Worm (Caenorhabditis elegans) whole organism, L1 larva: Measurements from ENCODE around the gene mltn-3.
A peak's percentile ranks its signal among the peaks of the same experiment; 100 is the strongest.

Experiments used
- C04F5.9 ChIP-seq: sonication (generic microtip); optimal IDR thresholded peaks from 2 replicates; lab custom pipeline; 2016; ENCODE audit warnings: missing genetic modification characterization, missing compliant biosample characterization
- ceh-88 ChIP-seq: fragments of 200-800 bp; sonication (Bioruptor generic); IDR thresholded peaks from 2 replicates; pipeline ENCODE4 v1.3.6; 2022; ENCODE audit warnings: missing genetic modification characterization, missing compliant biosample characterization
- dpl-1 ChIP-seq, 3 experiments: fragments of 150-350 bp in 2 of 3; sonication (generic microtip) in 1 of 3; optimal IDR thresholded peaks; 2 replicates each; lab custom pipeline; 2014 to 2017; ENCODE audit warnings: missing biosample characterization in 3 of 3, missing genetic modification characterization in 3 of 3, missing genetic modification reagents in 3 of 3
- dsc-1 ChIP-seq: sonication (generic microtip); optimal IDR thresholded peaks from 2 replicates; lab custom pipeline; 2016; ENCODE audit warnings: mild to moderate bottlenecking, missing genetic modification characterization, missing compliant biosample characterization
- efl-1 ChIP-seq, 4 experiments: fragments of 150-350 bp; optimal IDR thresholded peaks in 3 of 4; peaks in 1 of 4; 1 replicate in 1 of 4; 2 replicates in 3 of 4; lab custom pipeline; 2014; ENCODE audit warnings: missing biosample characterization in 2 of 4, missing genetic modification characterization in 2 of 4, missing genetic modification reagents in 2 of 4
- egl-13 ChIP-seq: sonication (generic microtip); optimal IDR thresholded peaks from 2 replicates; lab custom pipeline; 2016; ENCODE audit warnings: missing genotype, missing genetic modification reagents, missing genetic modification characterization, missing compliant biosample characterization
- elt-2 ChIP-seq: sonication (generic microtip); optimal IDR thresholded peaks from 2 replicates; lab custom pipeline; 2016; ENCODE audit warnings: missing genetic modification characterization, mild to moderate bottlenecking, inconsistent platforms, missing compliant biosample characterization, missing genetic modification reagents
- elt-3 ChIP-seq, 6 experiments: fragments of 150-350 bp in 1 of 6; sonication (generic microtip); optimal IDR thresholded peaks; 2 replicates each; lab custom pipeline; 2017 to 2018; ENCODE audit warnings: missing biosample characterization in 6 of 6, missing genetic modification characterization in 6 of 6, inconsistent platforms in 1 of 6
- fos-1 ChIP-seq: fragments of 150-350 bp; optimal IDR thresholded peaks from 2 replicates; lab custom pipeline; 2014; ENCODE audit warnings: missing biosample characterization, missing genetic modification characterization
- hlh-4 ChIP-seq: sonication (generic microtip); optimal IDR thresholded peaks from 2 replicates; lab custom pipeline; 2016; ENCODE audit warnings: mild to moderate bottlenecking, missing genetic modification characterization, missing compliant biosample characterization
- hpl-2 ChIP-seq: fragments of 150-350 bp; optimal IDR thresholded peaks from 2 replicates; lab custom pipeline; 2014; ENCODE audit warnings: missing biosample characterization, missing genetic modification reagents, missing genetic modification characterization
- irx-1 ChIP-seq: sonication (generic microtip); optimal IDR thresholded peaks from 2 replicates; lab custom pipeline; 2016; ENCODE audit warnings: missing genetic modification characterization, missing compliant biosample characterization
- isw-1 ChIP-seq: fragments of 200-800 bp; sonication (Bioruptor generic); IDR thresholded peaks from 2 replicates; pipeline ENCODE4 v1.3.6; 2022; ENCODE audit warnings: missing genetic modification characterization, missing compliant biosample characterization
- lin-14 ChIP-seq: fragments of 200-800 bp; sonication (Bioruptor generic); optimal IDR thresholded peaks from 2 replicates; lab custom pipeline; 2018; ENCODE audit warnings: mild to moderate bottlenecking, missing genetic modification characterization, moderate library complexity, missing compliant biosample characterization
- lin-35 ChIP-seq, 2 experiments: fragments of 150-350 bp; optimal IDR thresholded peaks; 2 replicates each; lab custom pipeline; 2014; ENCODE audit warnings: missing biosample characterization in 2 of 2, missing genetic modification characterization in 2 of 2, missing genetic modification reagents in 2 of 2
- lin-39 ChIP-seq: fragments of 150-350 bp; optimal IDR thresholded peaks from 2 replicates; lab custom pipeline; 2014; ENCODE audit warnings: missing biosample characterization, missing genetic modification reagents, missing genetic modification characterization
- lir-3 ChIP-seq: sonication (generic microtip); optimal IDR thresholded peaks from 2 replicates; lab custom pipeline; 2016; ENCODE audit warnings: mild to moderate bottlenecking, missing genetic modification characterization, moderate library complexity, missing compliant biosample characterization; ENCODE audit not compliant: poor library complexity
- lsy-2 ChIP-seq, 2 experiments: fragments of 150-350 bp; optimal IDR thresholded peaks; 2 replicates each; lab custom pipeline; 2014; ENCODE audit warnings: missing biosample characterization in 2 of 2, missing genetic modification characterization in 2 of 2
- nhr-11 ChIP-seq: fragments of 150-350 bp; optimal IDR thresholded peaks from 2 replicates; lab custom pipeline; 2014; ENCODE audit warnings: missing biosample characterization, missing genetic modification characterization
- nhr-20 ChIP-seq: sonication (generic microtip); optimal IDR thresholded peaks from 2 replicates; lab custom pipeline; 2016; ENCODE audit warnings: mild to moderate bottlenecking, missing genetic modification characterization, missing compliant biosample characterization
- nhr-237 ChIP-seq: fragments of 150-350 bp; optimal IDR thresholded peaks from 2 replicates; lab custom pipeline; 2014; ENCODE audit warnings: missing biosample characterization, missing genetic modification characterization
- nhr-71 ChIP-seq: sonication (generic microtip); optimal IDR thresholded peaks from 2 replicates; lab custom pipeline; 2016; ENCODE audit warnings: mild to moderate bottlenecking, missing genetic modification characterization, moderate library complexity, missing compliant biosample characterization
- nhr-77 ChIP-seq: fragments of 150-350 bp; optimal IDR thresholded peaks from 2 replicates; lab custom pipeline; 2014; ENCODE audit warnings: missing biosample characterization, missing genetic modification characterization
- nhr-84 ChIP-seq: sonication (generic microtip); optimal IDR thresholded peaks from 2 replicates; lab custom pipeline; 2017; ENCODE audit warnings: missing biosample characterization, missing genetic modification characterization
- nhr-85 ChIP-seq: sonication (generic microtip); peaks from one replicate; lab custom pipeline; 2016; ENCODE audit warnings: missing genetic modification characterization, inconsistent platforms, missing compliant biosample characterization
- pax-3 ChIP-seq: fragments of 200-800 bp; sonication (Bioruptor generic); optimal IDR thresholded peaks from 2 replicates; lab custom pipeline; 2018; ENCODE audit warnings: mild to moderate bottlenecking, missing genetic modification characterization, moderate library complexity, missing compliant biosample characterization
- rnt-1 ChIP-seq: sonication (generic microtip); optimal IDR thresholded peaks from 2 replicates; lab custom pipeline; 2016; ENCODE audit warnings: mild to moderate bottlenecking, missing genetic modification characterization, moderate library complexity, missing compliant biosample characterization
- skn-1 ChIP-seq: fragments of 150-350 bp; optimal IDR thresholded peaks from 2 replicates; lab custom pipeline; 2014; ENCODE audit warnings: missing biosample characterization, missing genetic modification characterization
- snpc-4 ChIP-seq: fragments of 150-350 bp; optimal IDR thresholded peaks from 2 replicates; lab custom pipeline; 2014; ENCODE audit warnings: missing biosample characterization, missing genetic modification characterization
- snu-23 ChIP-seq: sonication (generic microtip); optimal IDR thresholded peaks from 2 replicates; lab custom pipeline; 2016; ENCODE audit warnings: missing genetic modification characterization, missing compliant biosample characterization
- sptf-1 ChIP-seq: fragments of 150-350 bp; optimal IDR thresholded peaks from 2 replicates; lab custom pipeline; 2014; ENCODE audit warnings: missing biosample characterization, missing genetic modification characterization
- unc-130 ChIP-seq: fragments of 150-350 bp; optimal IDR thresholded peaks from 2 replicates; lab custom pipeline; 2017; ENCODE audit warnings: missing biosample characterization, missing genetic modification characterization, inconsistent platforms
- unc-86 ChIP-seq: sonication (generic microtip); optimal IDR thresholded peaks from 2 replicates; lab custom pipeline; 2016; ENCODE audit warnings: missing genetic modification characterization, missing compliant biosample characterization
- unc-98 ChIP-seq: fragments of 200-800 bp; sonication (Bioruptor generic); IDR thresholded peaks from 2 replicates; pipeline ENCODE4 v1.3.6; 2022; ENCODE audit warnings: missing genetic modification characterization, missing compliant biosample characterization
- vab-15 ChIP-seq: sonication (generic microtip); optimal IDR thresholded peaks from 2 replicates; lab custom pipeline; 2017; ENCODE audit warnings: missing genotype, mild to moderate bottlenecking, missing genetic modification characterization, missing compliant biosample characterization
- xbp-1 ChIP-seq: sonication (generic microtip); optimal IDR thresholded peaks from 2 replicates; lab custom pipeline; 2016; ENCODE audit warnings: missing genetic modification characterization, missing compliant biosample characterization
- zag-1 ChIP-seq: fragments of 150-350 bp; optimal IDR thresholded peaks from 2 replicates; lab custom pipeline; 2014; ENCODE audit warnings: missing biosample characterization, missing genetic modification characterization
- ztf-4 ChIP-seq: fragments of 150-350 bp; optimal IDR thresholded peaks from 2 replicates; lab custom pipeline; 2014; ENCODE audit warnings: missing biosample characterization, missing genetic modification characterization

Gene mltn-3

ce11 chrII:13954979-13955378 lies 38.8 kb downstream of the mltn-3 start (continued):
- TF ChIP-seq hlh-4 (tag; lab: Kevin White, UChicago): no peak

- no peak for TF ChIP-seq efl-1 (optimal IDR thresholded peaks at IDR 0.05; lab: Kevin White, UChicago)
- peak in 1 of 2 experiments; percentile 67 for TF ChIP-seq efl-1 (GFP tag; optimal IDR thresholded peaks at IDR 0.05 in 1 of 2; lab: Kevin White, UChicago)
- peak in 1 of 2 experiments; percentile 25 for TF ChIP-seq lsy-2 (tag; optimal IDR thresholded peaks at IDR 0.05; lab: Kevin White, UChicago)
- TF ChIP-seq fos-1 (tag; lab: Kevin White, UChicago): no peak
- no peak for TF ChIP-seq ceh-88 (GFP tag; lab: Robert Waterston, UW)
- no peak for TF ChIP-seq nhr-85 (tag; lab: Kevin White, UChicago)
- peak in 1 of 2 experiments; percentile 38 for TF ChIP-seq lin-35 (GFP tag; optimal IDR thresholded peaks at IDR 0.05; lab: Kevin White, UChicago)
- TF ChIP-seq nhr-77 (tag; lab: Kevin White, UChicago): peak; percentile 4
- TF ChIP-seq zag-1 (tag; lab: Kevin White, UChicago): no peak
- TF ChIP-seq nhr-84 (tag; lab: Kevin White, UChicago): no peak
- no peak for TF ChIP-seq snpc-4
- TF ChIP-seq C04F5.9: no peak
- TF ChIP-seq isw-1 (GFP tag; lab: Robert Waterston, UW): no peak
- no peak for TF ChIP-seq unc-98 (GFP tag; lab: Robert Waterston, UW)
- no peak for TF ChIP-seq snu-23
- TF ChIP-seq unc-86: no peak
- no peak for TF ChIP-seq pax-3
- no peak for TF ChIP-seq lin-39
- TF ChIP-seq nhr-71 (tag; lab: Kevin White, UChicago): no peak
- TF ChIP-seq irx-1: no peak
- TF ChIP-seq hpl-2 (GFP tag; lab: Kevin White, UChicago): no peak
- TF ChIP-seq ztf-4 (tag; lab: Kevin White, UChicago): no peak
- no peak for TF ChIP-seq elt-3 (tag; optimal IDR thresholded peaks at IDR 0.05; lab: Kevin White, UChicago)
- no peak for TF ChIP-seq vab-15
- no peak for TF ChIP-seq dsc-1 (tag; lab: Kevin White, UChicago)
- no peak for TF ChIP-seq egl-13 (tag; lab: Kevin White, UChicago)
- peak; percentile 89 for TF ChIP-seq elt-2 (tag; lab: Kevin White, UChicago)
- TF ChIP-seq xbp-1 (tag; lab: Kevin White, UChicago): no peak
- no peak for TF ChIP-seq nhr-237
- no peak for TF ChIP-seq rnt-1 (tag; lab: Kevin White, UChicago)
- TF ChIP-seq lir-3 (tag; lab: Kevin White, UChicago): no peak
- TF ChIP-seq skn-1 (tag; lab: Kevin White, UChicago): no peak
- TF ChIP-seq nhr-20 (tag; lab: Kevin White, UChicago): peak; percentile 20
Observed at ce11 chrII:13956529-13956928, 40.4 kb downstream of the mltn-3 start.

- TF ChIP-seq elt-2 (tag; lab: Kevin White, UChicago) (peak; percentile 56), nhr-11 (tag; lab: Kevin White, UChicago) (no peak)
Observed at ce11 chrII:13957437-13957836, 41.3 kb downstream of the mltn-3 start, which contains the start of gene zip-3. TSS of gene zip-3 (minus strand) at chrII:13957457.

- TF ChIP-seq lin-14 (GFP tag; lab: Kevin White, UChicago) (peak; percentile 23), nhr-85 (tag; lab: Kevin White, UChicago) (peak; percentile 23), dpl-1 (GFP tag; optimal IDR thresholded peaks at IDR 0.05; lab: Kevin White, UChicago) (peak in 1 of 3 experiments; percentile 38), unc-130 (no peak), lsy-2 (tag; optimal IDR thresholded peaks at IDR 0.05; lab: Kevin White, UChicago) (peak; percentile 5 to 22), nhr-71 (tag; lab: Kevin White, UChicago) (peak; percentile 25), pax-3 (no peak), lin-35 (GFP tag; optimal IDR thresholded peaks at IDR 0.05; lab: Kevin White, UChicago) (peak in 1 of 2 experiments; percentile 44), elt-2 (tag; lab: Kevin White, UChicago) (peak; percentile 36), sptf-1 (tag; lab: Kevin White, UChicago) (no peak)
Observed at ce11 chrII:13958359-13958758, 42.2 kb downstream of the mltn-3 start.
